Fruit fly (Drosophila melanogaster) whole organism, prepupa: ENCODE measurements around the gene dUTPase.

Experiments used
- Blimp-1 ChIP-seq: fragments of 200-800 bp; sonication (Bioruptor generic); optimal IDR thresholded peaks from 3 replicates; lab custom pipeline; 2017; ENCODE audit warnings: missing biosample characterization, missing genetic modification characterization, mild to moderate bottlenecking, moderate library complexity, missing genetic modification reagents
- CG6808 ChIP-seq: fragments of 200-800 bp; sonication (Bioruptor generic); optimal IDR thresholded peaks from 3 replicates; lab custom pipeline; 2017; ENCODE audit warnings: missing biosample characterization, missing genetic modification characterization, mild to moderate bottlenecking, moderate library complexity, missing genetic modification reagents
- Eip93F ChIP-seq: fragments of 200-800 bp; sonication (Bioruptor generic); optimal IDR thresholded peaks from 2 replicates; lab custom pipeline; 2016; ENCODE audit warnings: missing biosample characterization, mild to moderate bottlenecking, missing genetic modification characterization
- Lpt ChIP-seq: fragments of 200-800 bp; sonication (Bioruptor generic); optimal IDR thresholded peaks from 3 replicates; lab custom pipeline; 2016; ENCODE audit warnings: missing biosample characterization, missing genetic modification characterization
- Smox ChIP-seq: fragments of 200-800 bp; sonication (Bioruptor generic); optimal IDR thresholded peaks from 3 replicates; lab custom pipeline; 2016; ENCODE audit warnings: missing biosample characterization, missing genetic modification characterization
- achi ChIP-seq: fragments of 200-800 bp; sonication (Bioruptor generic); optimal IDR thresholded peaks from 3 replicates; lab custom pipeline; 2016; ENCODE audit warnings: missing biosample characterization, missing genetic modification characterization
- salr ChIP-seq, 2 experiments: fragments of 200-800 bp; sonication (Bioruptor generic); optimal IDR thresholded peaks; 3 replicates each; lab custom pipeline; 2016 to 2018; ENCODE audit warnings: missing biosample characterization in 2 of 2, missing genetic modification characterization in 2 of 2, mild to moderate bottlenecking in 1 of 2
- ss ChIP-seq, 2 experiments: fragments of 200-800 bp; sonication (Bioruptor generic); optimal IDR thresholded peaks; 2 replicates in 1 of 2; 3 replicates in 1 of 2; lab custom pipeline; 2017 to 2018; ENCODE audit warnings: mild to moderate bottlenecking in 2 of 2, missing biosample characterization in 2 of 2, missing genetic modification characterization in 2 of 2, moderate library complexity in 1 of 2

DNA sequence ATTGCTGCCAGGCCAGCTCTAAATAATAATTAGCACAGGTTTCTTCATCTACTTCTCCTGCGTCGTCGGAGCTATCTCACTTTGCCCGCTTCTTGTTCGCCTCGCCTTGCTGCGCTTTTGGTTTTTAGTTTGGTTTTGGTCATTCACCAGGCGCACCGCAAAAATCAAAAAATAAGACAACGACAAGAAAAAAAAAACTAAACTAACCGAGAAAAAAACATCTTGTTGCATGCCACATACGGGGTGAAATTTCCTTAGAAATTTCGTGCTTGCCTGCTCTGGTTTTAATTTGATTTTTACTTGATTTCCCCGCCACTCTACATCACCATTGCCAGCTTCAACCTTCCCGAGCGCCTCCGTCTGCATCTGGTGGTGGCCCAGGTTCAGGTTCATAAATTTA lies 30.7 kb downstream of the dUTPase start:
- TF ChIP-seq Lpt (GFP tag; lab: Kevin White, UChicago) = no peak
- no peak for TF ChIP-seq Blimp-1 (GFP tag; lab: Kevin White, UChicago)
- no peak for TF ChIP-seq ss (GFP tag; optimal IDR thresholded peaks at IDR 0.05; lab: Kevin White, UChicago)
- no peak for TF ChIP-seq salr (GFP tag; optimal IDR thresholded peaks at IDR 0.05; lab: Kevin White, UChicago)
- no peak for TF ChIP-seq CG6808 (GFP tag; lab: Kevin White, UChicago)
- no peak for TF ChIP-seq achi (GFP tag; lab: Kevin White, UChicago)
- TF ChIP-seq Eip93F (GFP tag; lab: Kevin White, UChicago) = no peak
- TF ChIP-seq Smox (GFP tag; lab: Kevin White, UChicago) = no peak
